Worm (Caenorhabditis elegans) whole organism, late embryonic: ENCODE results near the gene nsy-1.

Source experiments
- ahr-1 ChIP-seq: sonication (generic microtip); optimal IDR thresholded peaks from 2 replicates; lab custom pipeline; 2016; ENCODE audit warnings: missing genetic modification characterization, missing compliant biosample characterization
- ceh-45 ChIP-seq: fragments of 200-800 bp; sonication (Bioruptor generic); IDR thresholded peaks from 2 replicates; pipeline ENCODE4 v1.3.6; 2022; ENCODE audit warnings: missing genetic modification reagents, missing genetic modification characterization, missing compliant biosample characterization
- fax-1 ChIP-seq: sonication (generic microtip); optimal IDR thresholded peaks from 2 replicates; lab custom pipeline; 2016; ENCODE audit warnings: missing genotype, missing genetic modification characterization, missing compliant biosample characterization
- fkh-6 ChIP-seq: sonication (generic microtip); optimal IDR thresholded peaks from 2 replicates; lab custom pipeline; 2016; ENCODE audit warnings: missing genetic modification characterization, missing compliant biosample characterization
- gmeb-2 ChIP-seq: sonication (generic microtip); optimal IDR thresholded peaks from 2 replicates; lab custom pipeline; 2016; ENCODE audit warnings: missing genetic modification characterization, inconsistent platforms, missing compliant biosample characterization
- hlh-8 ChIP-seq: sonication (generic microtip); optimal IDR thresholded peaks from 2 replicates; lab custom pipeline; 2016; ENCODE audit warnings: missing genotype, missing genetic modification characterization, missing compliant biosample characterization
- lim-6 ChIP-seq: sonication (generic microtip); optimal IDR thresholded peaks from 2 replicates; lab custom pipeline; 2016; ENCODE audit warnings: missing genetic modification characterization, missing compliant biosample characterization
- nfya-1 ChIP-seq: sonication (generic microtip); optimal IDR thresholded peaks from 2 replicates; lab custom pipeline; 2017; ENCODE audit warnings: missing genetic modification characterization, mild to moderate bottlenecking, missing compliant biosample characterization, antibody characterized with exemption, moderate library complexity
- nhr-11 ChIP-seq: fragments of 150-350 bp; optimal IDR thresholded peaks from 2 replicates; lab custom pipeline; 2014; ENCODE audit warnings: missing biosample characterization, missing genetic modification characterization
- pha-2 ChIP-seq: sonication (generic microtip); optimal IDR thresholded peaks from 2 replicates; lab custom pipeline; 2017; ENCODE audit warnings: mild to moderate bottlenecking, missing genetic modification characterization, missing compliant biosample characterization
- pha-4 ChIP-seq: fragments of 150-350 bp; optimal IDR thresholded peaks from 2 replicates; lab custom pipeline; 2018; ENCODE audit warnings: missing biosample characterization, missing genetic modification reagents, missing genetic modification characterization
- pqm-1 ChIP-seq: sonication (generic microtip); optimal IDR thresholded peaks from 2 replicates; lab custom pipeline; 2016; ENCODE audit warnings: missing genetic modification characterization, missing compliant biosample characterization

DNA sequence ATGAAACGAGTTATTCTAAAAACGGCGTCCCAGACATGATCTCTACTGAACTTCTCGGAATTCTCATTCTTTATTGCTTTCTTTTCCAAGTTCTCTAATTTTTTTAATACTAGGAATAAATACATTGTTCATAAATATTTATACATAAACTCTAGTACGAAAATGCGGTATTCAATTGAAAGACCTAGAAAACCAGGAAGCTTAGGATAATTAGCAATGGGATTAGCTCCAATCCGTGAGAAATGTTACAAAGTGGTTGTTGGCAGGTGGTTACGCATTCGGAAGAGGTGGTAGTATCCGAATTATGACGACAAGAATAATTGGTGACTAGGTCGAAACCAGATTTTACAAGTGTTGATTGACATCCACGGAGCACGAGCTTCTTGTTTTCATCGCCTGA, 44.4 kb downstream of the nsy-1 start:
- TF ChIP-seq lim-6 (tag; lab: Kevin White, UChicago) (no peak), nhr-11 (no peak), nfya-1 (tag; lab: Kevin White, UChicago) (no peak), hlh-8 (no peak), fax-1 (no peak), ceh-45 (GFP tag; lab: Robert Waterston, UW) (no peak), pqm-1 (tag; lab: Kevin White, UChicago) (no peak), pha-2 (tag; lab: Kevin White, UChicago) (no peak), pha-4 (tag; lab: Kevin White, UChicago) (no peak), ahr-1 (tag; lab: Kevin White, UChicago) (no peak), gmeb-2 (no peak), fkh-6 (tag; lab: Kevin White, UChicago) (no peak)
